Fruit fly (Drosophila melanogaster): ENCODE results near the gene CG42471.

DNA sequence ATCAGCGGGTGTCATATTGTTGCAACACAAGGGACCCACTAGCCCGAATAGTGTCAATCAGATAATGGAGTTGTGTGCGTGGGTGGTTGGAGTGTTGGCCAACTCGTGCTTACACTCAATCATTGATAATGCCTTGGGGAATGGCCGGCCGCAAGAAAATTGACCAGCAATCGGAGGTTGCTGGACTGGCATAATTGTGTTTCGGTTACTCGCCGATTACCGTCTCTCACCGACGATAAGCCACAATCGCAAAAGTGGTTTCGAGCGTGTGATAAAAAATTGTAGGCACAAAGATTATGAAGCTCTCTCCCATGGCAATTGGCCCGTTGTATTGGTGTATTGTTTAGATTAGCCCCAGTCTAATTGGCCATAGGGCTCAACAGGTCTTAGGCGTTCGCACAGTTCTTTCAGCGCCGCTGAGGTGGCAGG is 15.3 kb downstream of the CG42471 start, which contains the start of gene Vha100-5:
- TF ChIP-seq bab1 (GFP tag; optimal IDR thresholded peaks at IDR 0.05), result no peak
- no peak for TF ChIP-seq pad (GFP tag; optimal IDR thresholded peaks at IDR 0.05)
- TF ChIP-seq CG7101 (tag; optimal IDR thresholded peaks at IDR 0.05), result no peak
- no peak for TF ChIP-seq Crg-1 (GFP tag; optimal IDR thresholded peaks at IDR 0.05)
- TF ChIP-seq kay (GFP tag; ENCODE audit: borderline replicate concordance), result no peak
- no peak for TF ChIP-seq ovo (GFP tag; optimal IDR thresholded peaks at IDR 0.05)
- TF ChIP-seq Clk (GFP tag; optimal IDR thresholded peaks at IDR 0.05), result no peak
- no peak for TF ChIP-seq CG1620 (GFP tag; optimal IDR thresholded peaks at IDR 0.05)
- TF ChIP-seq CG12768 (GFP tag; optimal IDR thresholded peaks at IDR 0.05), result no peak
- TF ChIP-seq cnc (optimal IDR thresholded peaks at IDR 0.05), result no peak
- no peak for TF ChIP-seq CG5204 (GFP tag; optimal IDR thresholded peaks at IDR 0.05)
- no peak for TF ChIP-seq tj (GFP tag; optimal IDR thresholded peaks at IDR 0.05)
